Fruit fly (Drosophila melanogaster) whole organism, embryonic: ENCODE data around the gene plum.

Experiments
- Aef1 ChIP-seq: fragments of 200-800 bp; sonication (Bioruptor generic); IDR thresholded peaks from 3 replicates; pipeline ENCODE4 v1.3.6; 2022; ENCODE audit warnings: missing biosample characterization, missing genetic modification characterization
- BtbVII ChIP-seq: fragments of 200-800 bp; sonication (Bioruptor generic); optimal IDR thresholded peaks from 3 replicates; lab custom pipeline; 2017; ENCODE audit warnings: missing biosample characterization, mild to moderate bottlenecking, missing genetic modification characterization
- CG10321 ChIP-seq: fragments of 200-800 bp; sonication (Bioruptor generic); IDR thresholded peaks from 2 replicates; pipeline ENCODE4 v1.3.6; 2022; ENCODE audit warnings: missing biosample characterization, missing genetic modification characterization
- CG10959 ChIP-seq: fragments of 200-800 bp; sonication (Bioruptor generic); IDR thresholded peaks from 2 replicates; pipeline ENCODE4 v1.3.6; 2022; ENCODE audit warnings: missing biosample characterization, missing genetic modification characterization
- CG11560 ChIP-seq: fragments of 200-800 bp; sonication (Bioruptor generic); IDR thresholded peaks from 3 replicates; pipeline ENCODE4 v1.3.6; 2022; ENCODE audit warnings: missing biosample characterization, missing genetic modification characterization
- CG12219 ChIP-seq: fragments of 200-800 bp; sonication (Bioruptor generic); optimal IDR thresholded peaks from 3 replicates; lab custom pipeline; 2018; ENCODE audit warnings: missing biosample characterization, mild to moderate bottlenecking, missing genetic modification characterization
- CG13296 ChIP-seq: fragments of 200-800 bp; sonication (Bioruptor generic); optimal IDR thresholded peaks from 3 replicates; lab custom pipeline; 2018; ENCODE audit warnings: missing biosample characterization, mild to moderate bottlenecking, missing genetic modification characterization
- CG14965 ChIP-seq: fragments of 200-800 bp; sonication (Bioruptor generic); optimal IDR thresholded peaks from 2 replicates; lab custom pipeline; 2016; ENCODE audit warnings: missing biosample characterization, missing genetic modification characterization, borderline replicate concordance
- CG15269 ChIP-seq: fragments of 200-800 bp; sonication (Bioruptor generic); optimal IDR thresholded peaks from 2 replicates; lab custom pipeline; 2018; ENCODE audit warnings: missing biosample characterization, mild to moderate bottlenecking, missing genetic modification characterization, moderate library complexity
- CG17829 ChIP-seq: fragments of 200-800 bp; optimal IDR thresholded peaks from 2 replicates; lab custom pipeline; 2019; ENCODE audit warnings: missing biosample characterization, mild to moderate bottlenecking, missing genetic modification characterization, moderate library complexity
- CG1792 ChIP-seq: fragments of 200-800 bp; sonication (Bioruptor generic); optimal IDR thresholded peaks from 2 replicates; lab custom pipeline; 2016; ENCODE audit warnings: missing biosample characterization, missing genetic modification characterization
- CG18599 ChIP-seq: fragments of 200-800 bp; sonication (Bioruptor generic); optimal IDR thresholded peaks from 3 replicates; lab custom pipeline; 2017; ENCODE audit warnings: missing biosample characterization, missing genetic modification characterization, mild to moderate bottlenecking, moderate library complexity, missing genetic modification reagents
- CG2129 ChIP-seq: fragments of 200-800 bp; sonication (Bioruptor generic); IDR thresholded peaks from 2 replicates; pipeline ENCODE4 v1.3.6; 2022; ENCODE audit warnings: missing biosample characterization, missing genetic modification characterization; ENCODE audit not compliant: partially characterized antibody
- CG2712 ChIP-seq: fragments of 200-800 bp; optimal IDR thresholded peaks from 3 replicates; lab custom pipeline; 2019; ENCODE audit warnings: missing biosample characterization, mild to moderate bottlenecking, missing genetic modification characterization, moderate library complexity
- CG3163 ChIP-seq: fragments of 200-800 bp; sonication (Bioruptor generic); optimal IDR thresholded peaks from 3 replicates; lab custom pipeline; 2016; ENCODE audit warnings: missing biosample characterization, missing genetic modification characterization
- CG34376 ChIP-seq: fragments of 200-800 bp; sonication (Bioruptor generic); optimal IDR thresholded peaks from 2 replicates; lab custom pipeline; 2018; ENCODE audit warnings: missing biosample characterization, mild to moderate bottlenecking, missing genetic modification characterization
- CG3847 ChIP-seq: fragments of 200-800 bp; sonication (Bioruptor generic); IDR thresholded peaks from 2 replicates; pipeline ENCODE4 v1.3.6; 2022; ENCODE audit warnings: missing biosample characterization, missing genetic modification characterization
- CG5180 ChIP-seq: fragments of 200-800 bp; sonication (Bioruptor generic); optimal IDR thresholded peaks from 3 replicates; lab custom pipeline; 2017; ENCODE audit warnings: missing biosample characterization, missing genetic modification characterization, mild to moderate bottlenecking, moderate library complexity, missing genetic modification reagents
- CG5245 ChIP-seq: fragments of 200-800 bp; sonication (Bioruptor generic); optimal IDR thresholded peaks from 3 replicates; lab custom pipeline; 2016; ENCODE audit warnings: missing biosample characterization, missing genetic modification characterization
- CG7745 ChIP-seq: fragments of 200-800 bp; sonication (Bioruptor generic); optimal IDR thresholded peaks from 2 replicates; lab custom pipeline; 2018; ENCODE audit warnings: missing biosample characterization, mild to moderate bottlenecking, missing genetic modification characterization, moderate library complexity
- CG9437 ChIP-seq: fragments of 200-800 bp; sonication (Bioruptor generic); optimal IDR thresholded peaks from 2 replicates; lab custom pipeline; 2018; ENCODE audit warnings: missing biosample characterization, mild to moderate bottlenecking, missing genetic modification characterization
- D19B ChIP-seq: fragments of 200-800 bp; sonication (Bioruptor generic); optimal IDR thresholded peaks from 2 replicates; lab custom pipeline; 2017; ENCODE audit warnings: missing biosample characterization, mild to moderate bottlenecking, missing genetic modification characterization
- Dbx ChIP-seq: fragments of 200-800 bp; sonication (Bioruptor generic); IDR thresholded peaks from 3 replicates; pipeline ENCODE4 v1.3.6; 2022; ENCODE audit warnings: missing biosample characterization, missing genetic modification characterization
- Doc2 ChIP-seq: fragments of 200-800 bp; sonication (Bioruptor generic); IDR thresholded peaks from 2 replicates; pipeline ENCODE4 v1.3.6; 2022; ENCODE audit warnings: missing biosample characterization, missing genetic modification characterization
- Fer2 ChIP-seq: fragments of 200-800 bp; sonication (Bioruptor generic); optimal IDR thresholded peaks from 2 replicates; lab custom pipeline; 2018; ENCODE audit warnings: missing biosample characterization, mild to moderate bottlenecking, missing genetic modification characterization, moderate library complexity
- Hmr ChIP-seq: fragments of 200-800 bp; sonication (Bioruptor generic); optimal IDR thresholded peaks from 3 replicates; lab custom pipeline; 2017; ENCODE audit warnings: mild to moderate bottlenecking, missing biosample characterization, missing genetic modification reagents, missing genetic modification characterization
- Hr39 ChIP-seq: fragments of >200 bp; optimal IDR thresholded peaks from 2 replicates; lab custom pipeline; 2017
- Kr ChIP-seq: fragments of 200-800 bp; sonication (Bioruptor generic); optimal IDR thresholded peaks from 2 replicates; lab custom pipeline; 2017; ENCODE audit warnings: missing biosample characterization, mild to moderate bottlenecking, missing genetic modification characterization
- Med ChIP-seq: fragments of 200-800 bp; sonication (Bioruptor generic); peaks from one replicate; lab custom pipeline; 2016; ENCODE audit warnings: missing biosample characterization, missing genetic modification characterization, mild to moderate bottlenecking, inconsistent platforms, moderate library complexity
- Mes4 ChIP-seq: fragments of 200-800 bp; sonication (Bioruptor generic); optimal IDR thresholded peaks from 2 replicates; lab custom pipeline; 2016; ENCODE audit warnings: missing biosample characterization, missing genetic modification characterization
- Side ChIP-seq: fragments of 200-800 bp; sonication (Bioruptor generic); optimal IDR thresholded peaks from 2 replicates; lab custom pipeline; 2016; ENCODE audit warnings: missing biosample characterization, missing genetic modification characterization
- Tbp ChIP-seq: fragments of >200 bp; optimal IDR thresholded peaks from 2 replicates; lab custom pipeline; 2018; ENCODE audit warnings: missing biosample characterization, missing genetic modification characterization
- Xrp1 ChIP-seq: fragments of 200-800 bp; sonication (Bioruptor generic); IDR thresholded peaks from 2 replicates; pipeline ENCODE4 v1.3.6; 2022; ENCODE audit warnings: missing biosample characterization, missing genetic modification characterization
- amos ChIP-seq: fragments of 200-800 bp; sonication (Bioruptor generic); IDR thresholded peaks from 2 replicates; pipeline ENCODE4 v1.3.6; 2022; ENCODE audit warnings: missing biosample characterization, missing genetic modification characterization; ENCODE audit not compliant: partially characterized antibody
- caup ChIP-seq: fragments of 200-800 bp; sonication (Bioruptor generic); optimal IDR thresholded peaks from 3 replicates; lab custom pipeline; 2017; ENCODE audit warnings: missing biosample characterization, mild to moderate bottlenecking, missing genetic modification characterization, moderate library complexity; ENCODE audit not compliant: severe bottlenecking
- ci ChIP-seq: fragments of 200-800 bp; sonication (Bioruptor generic); IDR thresholded peaks from 3 replicates; pipeline ENCODE4 v1.3.6; 2022; ENCODE audit warnings: missing biosample characterization, missing genetic modification characterization
- dysf ChIP-seq: fragments of 200-800 bp; sonication (Bioruptor generic); IDR thresholded peaks from 3 replicates; pipeline ENCODE4 v1.3.6; 2022; ENCODE audit warnings: missing biosample characterization, missing genetic modification characterization
- en ChIP-seq: fragments of 200-800 bp; sonication (Bioruptor generic); optimal IDR thresholded peaks from 2 replicates; lab custom pipeline; 2016; ENCODE audit warnings: missing biosample characterization, missing genetic modification characterization
- exex ChIP-seq: fragments of 200-800 bp; sonication (Bioruptor generic); optimal IDR thresholded peaks from 4 replicates; lab custom pipeline; 2018; ENCODE audit warnings: missing biosample characterization, mild to moderate bottlenecking, missing genetic modification characterization, moderate library complexity
- knrl ChIP-seq: fragments of 200-800 bp; sonication (Bioruptor generic); IDR thresholded peaks from 3 replicates; pipeline ENCODE4 v1.3.6; 2022; ENCODE audit warnings: missing biosample characterization, missing genetic modification characterization; ENCODE audit not compliant: partially characterized antibody
- lilli ChIP-seq: fragments of 200-800 bp; sonication (Bioruptor generic); optimal IDR thresholded peaks from 3 replicates; lab custom pipeline; 2016; ENCODE audit warnings: missing biosample characterization, missing genetic modification characterization
- mirr ChIP-seq: fragments of 200-800 bp; sonication (Bioruptor generic); optimal IDR thresholded peaks from 3 replicates; lab custom pipeline; 2018; ENCODE audit warnings: missing biosample characterization, mild to moderate bottlenecking, missing genetic modification characterization
- odd ChIP-seq: fragments of 200-800 bp; sonication (Bioruptor generic); optimal IDR thresholded peaks from 2 replicates; lab custom pipeline; 2017; ENCODE audit warnings: missing biosample characterization, mild to moderate bottlenecking, missing genetic modification characterization
- phol ChIP-seq: fragments of 200-800 bp; sonication (Bioruptor generic); optimal IDR thresholded peaks from 3 replicates; lab custom pipeline; 2018; ENCODE audit warnings: missing biosample characterization, mild to moderate bottlenecking, missing genetic modification characterization, moderate library complexity
- sd ChIP-seq: fragments of 200-800 bp; sonication (Bioruptor generic); optimal IDR thresholded peaks from 3 replicates; lab custom pipeline; 2018; ENCODE audit warnings: missing biosample characterization, mild to moderate bottlenecking, missing genetic modification characterization, moderate library complexity
- sens ChIP-seq: fragments of 200-800 bp; sonication (Bioruptor generic); peaks from one replicate; lab custom pipeline; 2016; ENCODE audit warnings: missing biosample characterization, missing genetic modification characterization
- sna ChIP-seq: fragments of 200-800 bp; sonication (Bioruptor generic); IDR thresholded peaks from 2 replicates; pipeline ENCODE4 v1.3.6; 2022; ENCODE audit warnings: missing biosample characterization, missing genetic modification characterization; ENCODE audit not compliant: partially characterized antibody
- sqz ChIP-seq: fragments of 200-800 bp; sonication (Bioruptor generic); optimal IDR thresholded peaks from 3 replicates; lab custom pipeline; 2018; ENCODE audit warnings: missing biosample characterization, mild to moderate bottlenecking, missing genetic modification characterization
- sug ChIP-seq: fragments of 200-800 bp; optimal IDR thresholded peaks from 2 replicates; lab custom pipeline; 2019; ENCODE audit warnings: missing biosample characterization, mild to moderate bottlenecking, missing genetic modification characterization, moderate library complexity
- wdn ChIP-seq: fragments of 200-800 bp; sonication (Bioruptor generic); IDR thresholded peaks from 2 replicates; pipeline ENCODE4 v1.3.6; 2022; ENCODE audit warnings: missing biosample characterization, missing genetic modification characterization

The plum gene

DNA sequence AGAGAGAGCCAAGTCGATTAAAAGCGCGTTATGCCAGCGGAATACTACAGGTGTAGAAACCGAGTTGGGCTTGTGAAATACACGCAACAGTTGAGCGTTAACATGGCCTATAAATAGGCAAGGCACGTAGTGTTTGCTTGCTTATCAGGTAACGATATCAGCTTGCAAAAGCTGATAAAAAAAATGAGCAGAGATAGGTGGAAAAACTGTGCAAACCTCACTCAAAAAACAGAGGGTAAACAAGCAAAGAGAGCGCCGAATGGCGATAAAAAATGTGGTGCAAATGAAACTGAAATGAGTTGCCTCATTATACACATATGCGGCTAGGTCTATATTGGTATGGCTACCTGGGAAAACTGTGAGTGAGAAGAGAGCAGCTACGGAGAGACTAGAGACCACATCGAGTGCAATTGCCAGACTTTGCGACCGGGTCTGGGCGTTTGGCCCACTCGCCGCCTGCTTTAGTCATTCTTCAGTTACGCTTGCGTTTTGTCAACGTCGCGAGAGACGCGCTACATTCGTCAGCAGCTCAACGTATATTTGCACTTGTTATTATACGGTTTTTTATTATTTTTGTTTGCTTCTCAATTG, 33.2 kb upstream of the plum start (continued):
- TF ChIP-seq wdn = 0 out of 2 replicates have a peak, but pooled peaks have one; percentile 40
- no peak for TF ChIP-seq phol
- TF ChIP-seq odd (GFP tag; lab: Kevin White, UChicago) = peak; percentile 38
- TF ChIP-seq CG10959 (GFP tag; lab: Robert Waterston, UW) = no peak
- peak; percentile 45; the same call in 1 of the 3 replicates for TF ChIP-seq ci (GFP tag; lab: Robert Waterston, UW)
- peak; percentile 8; the same call in 1 of the 2 replicates for TF ChIP-seq amos
- TF ChIP-seq CG9437 (GFP tag; lab: Kevin White, UChicago) = no peak
- TF ChIP-seq CG5245 (GFP tag; lab: Kevin White, UChicago) = no peak
- TF ChIP-seq CG11560 = no peak
- peak; percentile 56 for TF ChIP-seq BtbVII
- peak; percentile 43 for TF ChIP-seq sug (tag; lab: Kevin White, UChicago)
- no peak for TF ChIP-seq sna (GFP tag; lab: Robert Waterston, UW)
- TF ChIP-seq knrl (GFP tag; lab: Robert Waterston, UW) = no peak
- no peak for TF ChIP-seq Kr (GFP tag; lab: Kevin White, UChicago)
- TF ChIP-seq CG34376 (GFP tag; lab: Kevin White, UChicago) = peak; percentile 91
- peak; percentile 95 for TF ChIP-seq exex (tag; lab: Kevin White, UChicago)
- no peak for TF ChIP-seq Doc2 (GFP tag; lab: Robert Waterston, UW)
- TF ChIP-seq Med (GFP tag; lab: Kevin White, UChicago) = peak; percentile 76
- peak; percentile 2 for TF ChIP-seq CG15269 (tag; lab: Kevin White, UChicago)
- no peak for TF ChIP-seq CG17829
- TF ChIP-seq CG3847 = no peak
- TF ChIP-seq CG2712 (tag; lab: Kevin White, UChicago) = no peak
- no peak for TF ChIP-seq CG12219 (GFP tag; lab: Kevin White, UChicago)
- peak; percentile 42 for TF ChIP-seq caup (GFP tag; lab: Kevin White, UChicago)
- no peak for TF ChIP-seq CG10321
- peak; percentile 58 for TF ChIP-seq CG5180 (GFP tag; lab: Kevin White, UChicago)
- TF ChIP-seq en (GFP tag; lab: Kevin White, UChicago) = no peak
- TF ChIP-seq CG1792 (GFP tag; lab: Kevin White, UChicago) = no peak
- no peak for TF ChIP-seq CG2129
- TF ChIP-seq CG13296 (GFP tag; lab: Kevin White, UChicago) = peak; percentile 45
- TF ChIP-seq Dbx (GFP tag; lab: Robert Waterston, UW) = no peak
- TF ChIP-seq CG7745 = no peak
- no peak for TF ChIP-seq Aef1 (GFP tag; lab: Robert Waterston, UW)
- no peak for TF ChIP-seq Tbp (GFP tag; lab: Kevin White, UChicago)
- no peak for TF ChIP-seq lilli (GFP tag; lab: Kevin White, UChicago)
- peak; percentile 6 for TF ChIP-seq CG14965 (GFP tag; lab: Kevin White, UChicago)
- TF ChIP-seq Hr39 = no peak
- TF ChIP-seq mirr (GFP tag; lab: Kevin White, UChicago) = peak; percentile 96
- peak; percentile 88 for TF ChIP-seq sqz (GFP tag; lab: Kevin White, UChicago)
- TF ChIP-seq CG3163 (GFP tag; lab: Kevin White, UChicago) = peak; percentile 69
- no peak for TF ChIP-seq Side (GFP tag; lab: Kevin White, UChicago)
- no peak for TF ChIP-seq Mes4
- TF ChIP-seq dysf (GFP tag; lab: Robert Waterston, UW) = no peak
- peak; percentile 68 for TF ChIP-seq sens (GFP tag; lab: Kevin White, UChicago)
- TF ChIP-seq D19B = no peak
- TF ChIP-seq Hmr (GFP tag; lab: Kevin White, UChicago) = peak; percentile 43
- no peak for TF ChIP-seq Fer2 (tag; lab: Kevin White, UChicago)
- TF ChIP-seq CG18599 (GFP tag; lab: Kevin White, UChicago) = peak; percentile 50
- TF ChIP-seq sd (tag; lab: Kevin White, UChicago) = peak; percentile 72
- no peak for TF ChIP-seq Xrp1 (GFP tag; lab: Robert Waterston, UW)
